Fruit fly (Drosophila melanogaster): ENCODE data around the gene Oamb.

DNA sequence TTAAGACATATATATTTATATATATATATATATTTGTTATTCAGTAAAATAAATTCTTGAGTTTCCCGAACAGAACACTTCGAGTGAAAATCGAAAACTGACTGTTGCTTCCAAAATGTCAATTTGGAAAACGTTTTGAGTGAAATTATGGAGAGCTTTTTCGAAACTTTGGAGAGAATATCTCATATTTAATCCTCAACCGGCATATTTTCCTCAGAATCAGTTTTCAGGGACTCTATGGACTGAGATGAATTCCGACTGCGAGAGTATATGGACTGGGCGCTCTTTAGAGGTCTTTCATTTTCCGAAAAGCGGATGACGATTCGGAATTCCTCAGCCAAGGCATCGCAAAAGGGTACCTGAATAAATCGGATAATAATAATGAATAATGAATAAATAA, 65.8 kb downstream of the Oamb start, which contains the start of gene GluRIIE:
- TF ChIP-seq Hr39 (GFP tag; optimal IDR thresholded peaks at IDR 0.05) (no peak), spab (GFP tag; optimal IDR thresholded peaks at IDR 0.05) (no peak), CG7368 (GFP tag; optimal IDR thresholded peaks at IDR 0.05) (no peak), Smox (GFP tag; optimal IDR thresholded peaks at IDR 0.05) (no peak), Eip78C (GFP tag) (no peak), OdsH (GFP tag; optimal IDR thresholded peaks at IDR 0.05) (no peak), fkh (GFP tag; optimal IDR thresholded peaks at IDR 0.05) (no peak)

Data from whole organism, prepupa.